Fruit fly (Drosophila melanogaster) whole organism, embryonic: ENCODE results near the gene Pcyt1.

ENCODE experiments used
- CG10321 ChIP-seq: fragments of 200-800 bp; sonication (Bioruptor generic); IDR thresholded peaks from 2 replicates; pipeline ENCODE4 v1.3.6; 2022; ENCODE audit warnings: missing biosample characterization, missing genetic modification characterization
- CG10431 ChIP-seq: fragments of 200-800 bp; sonication (Bioruptor generic); optimal IDR thresholded peaks from 3 replicates; lab custom pipeline; 2018; ENCODE audit warnings: missing biosample characterization, mild to moderate bottlenecking, missing genetic modification characterization
- CG11695 ChIP-seq: fragments of 200-800 bp; sonication (Bioruptor generic); IDR thresholded peaks from 3 replicates; pipeline ENCODE4 v1.3.6; 2022; ENCODE audit warnings: missing biosample characterization, missing genetic modification characterization
- CG12071 ChIP-seq: fragments of 200-800 bp; sonication (Bioruptor generic); optimal IDR thresholded peaks from 3 replicates; lab custom pipeline; 2018; ENCODE audit warnings: missing biosample characterization, mild to moderate bottlenecking, missing genetic modification characterization
- CG12155 ChIP-seq: fragments of 200-800 bp; sonication (Bioruptor generic); optimal IDR thresholded peaks from 3 replicates; lab custom pipeline; 2016; ENCODE audit warnings: missing biosample characterization, missing genetic modification characterization
- CG12659 ChIP-seq: fragments of 200-800 bp; sonication (Bioruptor generic); optimal IDR thresholded peaks from 3 replicates; lab custom pipeline; 2017; ENCODE audit warnings: mild to moderate bottlenecking, missing biosample characterization, missing genetic modification reagents, missing genetic modification characterization
- CG12744 ChIP-seq: fragments of 200-800 bp; sonication (Bioruptor generic); optimal IDR thresholded peaks from 2 replicates; lab custom pipeline; 2016; ENCODE audit warnings: missing biosample characterization, missing genetic modification characterization
- CG13287 ChIP-seq: fragments of 200-800 bp; sonication (Bioruptor generic); IDR thresholded peaks from 2 replicates; pipeline ENCODE4 v1.3.6; 2022; ENCODE audit warnings: missing biosample characterization, missing genetic modification characterization; ENCODE audit not compliant: partially characterized antibody
- CG14050 ChIP-seq: fragments of 200-800 bp; sonication (Bioruptor generic); IDR thresholded peaks from 3 replicates; pipeline ENCODE4 v1.3.6; 2022; ENCODE audit warnings: missing biosample characterization, missing genetic modification characterization
- CG1602 ChIP-seq: fragments of 200-800 bp; sonication (Bioruptor generic); optimal IDR thresholded peaks from 3 replicates; lab custom pipeline; 2016; ENCODE audit warnings: missing biosample characterization, missing genetic modification characterization
- CG16863 ChIP-seq: fragments of 200-800 bp; sonication (Bioruptor generic); optimal IDR thresholded peaks from 3 replicates; lab custom pipeline; 2016; ENCODE audit warnings: missing biosample characterization, missing genetic modification characterization
- CG2120 ChIP-seq: fragments of 200-800 bp; sonication (Bioruptor generic); optimal IDR thresholded peaks from 3 replicates; lab custom pipeline; 2016; ENCODE audit warnings: missing biosample characterization, missing genetic modification characterization
- CG32767 ChIP-seq: fragments of 200-800 bp; sonication (Bioruptor generic); IDR thresholded peaks from 2 replicates; pipeline ENCODE4 v1.3.6; 2022; ENCODE audit warnings: missing biosample characterization, missing genetic modification characterization
- CG34224 ChIP-seq: fragments of 200-800 bp; sonication (Bioruptor generic); IDR thresholded peaks from 3 replicates; pipeline ENCODE4 v1.3.6; 2022; ENCODE audit warnings: missing biosample characterization, missing genetic modification characterization; ENCODE audit not compliant: partially characterized antibody
- CG34376 ChIP-seq: fragments of 200-800 bp; sonication (Bioruptor generic); optimal IDR thresholded peaks from 2 replicates; lab custom pipeline; 2018; ENCODE audit warnings: missing biosample characterization, mild to moderate bottlenecking, missing genetic modification characterization
- CG5180 ChIP-seq: fragments of 200-800 bp; sonication (Bioruptor generic); optimal IDR thresholded peaks from 3 replicates; lab custom pipeline; 2017; ENCODE audit warnings: missing biosample characterization, missing genetic modification characterization, mild to moderate bottlenecking, moderate library complexity, missing genetic modification reagents
- CG6254 ChIP-seq: fragments of 200-800 bp; sonication (Bioruptor generic); optimal IDR thresholded peaks from 3 replicates; lab custom pipeline; 2017; ENCODE audit warnings: mild to moderate bottlenecking, missing biosample characterization, missing genetic modification reagents, missing genetic modification characterization
- CG7745 ChIP-seq: fragments of 200-800 bp; sonication (Bioruptor generic); optimal IDR thresholded peaks from 2 replicates; lab custom pipeline; 2018; ENCODE audit warnings: missing biosample characterization, mild to moderate bottlenecking, missing genetic modification characterization, moderate library complexity
- CG8388 ChIP-seq: fragments of 200-800 bp; sonication (Bioruptor generic); optimal IDR thresholded peaks from 2 replicates; lab custom pipeline; 2019; ENCODE audit warnings: missing biosample characterization, mild to moderate bottlenecking, missing genetic modification characterization, moderate library complexity
- CG8944 ChIP-seq: fragments of 200-800 bp; sonication (Bioruptor generic); optimal IDR thresholded peaks from 3 replicates; lab custom pipeline; 2016; ENCODE audit warnings: missing biosample characterization, missing genetic modification characterization
- Drgx ChIP-seq: fragments of 200-800 bp; sonication (Bioruptor generic); IDR thresholded peaks from 2 replicates; pipeline ENCODE4 v1.3.6; 2022; ENCODE audit warnings: missing biosample characterization, missing genetic modification characterization
- Eip74EF ChIP-seq, 2 experiments: fragments of 200-800 bp in 1 of 2; fragments of >200 bp in 1 of 2; sonication (Bioruptor generic) in 1 of 2; optimal IDR thresholded peaks; 2 replicates each; lab custom pipeline; 2017 to 2019; ENCODE audit warnings: missing biosample characterization in 2 of 2, missing genetic modification characterization in 2 of 2, mild to moderate bottlenecking in 1 of 2, moderate library complexity in 1 of 2
- Fer1 ChIP-seq: fragments of 200-800 bp; sonication (Bioruptor generic); optimal IDR thresholded peaks from 2 replicates; lab custom pipeline; 2017; ENCODE audit warnings: missing biosample characterization, mild to moderate bottlenecking, missing genetic modification characterization
- Fer2 ChIP-seq: fragments of 200-800 bp; sonication (Bioruptor generic); optimal IDR thresholded peaks from 2 replicates; lab custom pipeline; 2018; ENCODE audit warnings: missing biosample characterization, mild to moderate bottlenecking, missing genetic modification characterization, moderate library complexity
- Hr3 ChIP-seq: fragments of 200-800 bp; sonication (Bioruptor generic); optimal IDR thresholded peaks from 3 replicates; lab custom pipeline; 2016; ENCODE audit warnings: missing biosample characterization, missing genetic modification characterization
- NK7.1 ChIP-seq: fragments of 200-800 bp; sonication (Bioruptor generic); optimal IDR thresholded peaks from 3 replicates; lab custom pipeline; 2016; ENCODE audit warnings: missing biosample characterization, missing genetic modification characterization
- PHDP ChIP-seq: fragments of 200-800 bp; sonication (Bioruptor generic); optimal IDR thresholded peaks from 3 replicates; lab custom pipeline; 2018; ENCODE audit warnings: missing biosample characterization, mild to moderate bottlenecking, missing genetic modification characterization, moderate library complexity
- Side ChIP-seq: fragments of 200-800 bp; sonication (Bioruptor generic); optimal IDR thresholded peaks from 2 replicates; lab custom pipeline; 2016; ENCODE audit warnings: missing biosample characterization, missing genetic modification characterization
- Sry-δ ChIP-seq: fragments of 200-800 bp; sonication (Bioruptor generic); optimal IDR thresholded peaks from 2 replicates; lab custom pipeline; 2016; ENCODE audit warnings: missing biosample characterization, missing genetic modification characterization
- Taf1 ChIP-seq: fragments of 200-800 bp; sonication (Bioruptor generic); IDR thresholded peaks from 2 replicates; pipeline ENCODE4 v1.3.6; 2022; ENCODE audit warnings: missing biosample characterization, missing genetic modification characterization
- Xbp1 ChIP-seq: fragments of 200-800 bp; sonication (Bioruptor generic); optimal IDR thresholded peaks from 3 replicates; lab custom pipeline; 2016; ENCODE audit warnings: missing biosample characterization, mild to moderate bottlenecking, missing genetic modification characterization
- bab2 ChIP-seq: fragments of 200-800 bp; sonication (Bioruptor generic); optimal IDR thresholded peaks from 2 replicates; lab custom pipeline; 2016; ENCODE audit warnings: missing biosample characterization, missing genetic modification characterization
- btn ChIP-seq: fragments of 200-800 bp; sonication (Bioruptor generic); optimal IDR thresholded peaks from 2 replicates; lab custom pipeline; 2016; ENCODE audit warnings: missing biosample characterization, missing genetic modification characterization
- cwo ChIP-seq: fragments of 200-800 bp; sonication (Bioruptor generic); optimal IDR thresholded peaks from 3 replicates; lab custom pipeline; 2017; ENCODE audit warnings: missing biosample characterization, missing genetic modification characterization, mild to moderate bottlenecking, moderate library complexity, missing genetic modification reagents
- dysf ChIP-seq: fragments of 200-800 bp; sonication (Bioruptor generic); IDR thresholded peaks from 3 replicates; pipeline ENCODE4 v1.3.6; 2022; ENCODE audit warnings: missing biosample characterization, missing genetic modification characterization
- emc ChIP-seq: fragments of 200-800 bp; sonication (Bioruptor generic); optimal IDR thresholded peaks from 2 replicates; lab custom pipeline; 2016; ENCODE audit warnings: missing biosample characterization, missing genetic modification characterization
- gce ChIP-seq: fragments of 200-800 bp; sonication (Bioruptor generic); IDR thresholded peaks from 3 replicates; pipeline ENCODE4 v1.3.6; 2022; ENCODE audit warnings: missing biosample characterization, missing genetic modification characterization
- ken ChIP-seq: fragments of 200-800 bp; sonication (Bioruptor generic); IDR thresholded peaks from 3 replicates; pipeline ENCODE4 v1.3.6; 2022; ENCODE audit warnings: missing biosample characterization, missing genetic modification characterization
- lola ChIP-seq, 3 experiments: fragments of >200 bp in 2 of 3; fragments of 200-800 bp in 1 of 3; sonication (Bioruptor generic) in 1 of 3; optimal IDR thresholded peaks; 2 replicates each; lab custom pipeline; 2017 to 2019; ENCODE audit warnings: missing biosample characterization in 3 of 3, missing genetic modification characterization in 3 of 3, mild to moderate bottlenecking in 1 of 3, moderate library complexity in 1 of 3
- nom ChIP-seq: fragments of 200-800 bp; sonication (Bioruptor generic); optimal IDR thresholded peaks from 2 replicates; lab custom pipeline; 2017; ENCODE audit warnings: missing biosample characterization, missing genetic modification characterization, mild to moderate bottlenecking, moderate library complexity, missing genetic modification reagents
- org-1 ChIP-seq: fragments of 200-800 bp; sonication (Bioruptor generic); optimal IDR thresholded peaks from 2 replicates; lab custom pipeline; 2017; ENCODE audit warnings: missing biosample characterization, missing genetic modification characterization
- pros ChIP-seq: fragments of 200-800 bp; sonication (Bioruptor generic); optimal IDR thresholded peaks from 3 replicates; lab custom pipeline; 2019; ENCODE audit warnings: missing biosample characterization, mild to moderate bottlenecking, missing genetic modification characterization, moderate library complexity
- pzg ChIP-seq: fragments of 200-800 bp; sonication (Bioruptor generic); optimal IDR thresholded peaks from 3 replicates; lab custom pipeline; 2018; ENCODE audit warnings: missing biosample characterization, mild to moderate bottlenecking, missing genetic modification characterization, moderate library complexity
- schlank ChIP-seq: fragments of 200-800 bp; sonication (Bioruptor generic); optimal IDR thresholded peaks from 2 replicates; lab custom pipeline; 2018; ENCODE audit warnings: missing biosample characterization, mild to moderate bottlenecking, missing genetic modification characterization
- scrt ChIP-seq: fragments of 200-800 bp; sonication (Bioruptor generic); optimal IDR thresholded peaks from 2 replicates; lab custom pipeline; 2018; ENCODE audit warnings: missing biosample characterization, mild to moderate bottlenecking, missing genetic modification characterization, moderate library complexity
- sug ChIP-seq: fragments of 200-800 bp; optimal IDR thresholded peaks from 2 replicates; lab custom pipeline; 2019; ENCODE audit warnings: missing biosample characterization, mild to moderate bottlenecking, missing genetic modification characterization, moderate library complexity
- unc-4 ChIP-seq: fragments of 200-800 bp; sonication (Bioruptor generic); IDR thresholded peaks from 2 replicates; pipeline ENCODE4 v1.3.6; 2022; ENCODE audit warnings: missing biosample characterization, missing genetic modification characterization; ENCODE audit not compliant: partially characterized antibody
- vfl ChIP-seq: fragments of 200-800 bp; sonication (Bioruptor generic); optimal IDR thresholded peaks from 2 replicates; lab custom pipeline; 2016; ENCODE audit warnings: missing biosample characterization, missing genetic modification characterization

Gene Pcyt1

dm6 chr3L:1586266-1587054, 40.6 kb downstream of the Pcyt1 start (continued):
- TF ChIP-seq CG12155 (GFP tag; lab: Kevin White, UChicago) (no peak), ken (GFP tag; lab: Robert Waterston, UW) (0 out of 3 replicates have a peak, but pooled peaks have one; percentile 18), CG10321 (GFP tag; lab: Robert Waterston, UW) (no peak), CG13287 (peak; percentile 67), Drgx (GFP tag; lab: Robert Waterston, UW) (peak; percentile 68; the same call in 1 of the 2 replicates), Fer1 (GFP tag; lab: Kevin White, UChicago) (peak; percentile 47), scrt (GFP tag; lab: Kevin White, UChicago) (peak; percentile 4), bab2 (GFP tag; lab: Kevin White, UChicago) (no peak), dysf (no peak), schlank (tag; lab: Kevin White, UChicago) (no peak), Side (GFP tag; lab: Kevin White, UChicago) (peak; percentile 9), pros (GFP tag; lab: Kevin White, UChicago) (peak; percentile 6), CG34224 (GFP tag; lab: Robert Waterston, UW) (peak; percentile 69), CG8944 (GFP tag; lab: Kevin White, UChicago) (no peak), Sry-δ (no peak), CG16863 (no peak), CG1602 (GFP tag; lab: Kevin White, UChicago) (no peak), CG8388 (GFP tag; lab: Kevin White, UChicago) (no peak), Xbp1 (GFP tag; lab: Kevin White, UChicago) (no peak), Eip74EF (GFP tag; optimal IDR thresholded peaks at IDR 0.05; lab: Kevin White, UChicago) (peak in 1 of 2 experiments; percentile 35), btn (GFP tag; lab: Kevin White, UChicago) (no peak), CG32767 (GFP tag; lab: Robert Waterston, UW) (no peak), NK7.1 (GFP tag; lab: Kevin White, UChicago) (no peak), CG2120 (GFP tag; lab: Kevin White, UChicago) (no peak), CG6254 (GFP tag; lab: Kevin White, UChicago) (peak; percentile 24), Taf1 (GFP tag; lab: Robert Waterston, UW) (no peak), sug (peak; percentile 14), CG5180 (no peak), CG7745 (tag; lab: Kevin White, UChicago) (no peak), vfl (GFP tag; lab: Kevin White, UChicago) (peak; percentile 28), CG14050 (GFP tag; lab: Robert Waterston, UW) (no peak), CG12071 (peak; percentile 20), lola (GFP tag; optimal IDR thresholded peaks at IDR 0.05; lab: Kevin White, UChicago) (no peak), nom (peak; percentile 75), Fer2 (tag; lab: Kevin White, UChicago) (no peak), PHDP (tag; lab: Kevin White, UChicago) (no peak), org-1 (GFP tag; lab: Kevin White, UChicago) (no peak), gce (GFP tag; lab: Robert Waterston, UW) (peak; percentile 46; the same call in 1 of the 3 replicates), emc (GFP tag; lab: Kevin White, UChicago) (no peak), CG10431 (GFP tag; lab: Kevin White, UChicago) (no peak), CG12659 (GFP tag; lab: Kevin White, UChicago) (no peak), CG11695 (peak; percentile 54; the same call in 2 of the 3 replicates), cwo (GFP tag; lab: Kevin White, UChicago) (peak; percentile 27), CG34376 (peak; percentile 66), Hr3 (GFP tag; lab: Kevin White, UChicago) (no peak), unc-4 (peak; percentile 55; the same call in 1 of the 2 replicates), CG12744 (no peak), pzg (GFP tag; lab: Kevin White, UChicago) (no peak)
